Fruit fly (Drosophila melanogaster) ovary, adult (tissue): ENCODE data around the gene CG7514.

Source experiments
- CG17801 ChIP-seq: fragments of 200-800 bp; optimal IDR thresholded peaks from 2 replicates; lab custom pipeline; 2019; ENCODE audit warnings: missing biosample characterization, mild to moderate bottlenecking, missing genetic modification characterization, moderate library complexity; ENCODE audit not compliant: partially characterized antibody

The CG7514 gene

DNA sequence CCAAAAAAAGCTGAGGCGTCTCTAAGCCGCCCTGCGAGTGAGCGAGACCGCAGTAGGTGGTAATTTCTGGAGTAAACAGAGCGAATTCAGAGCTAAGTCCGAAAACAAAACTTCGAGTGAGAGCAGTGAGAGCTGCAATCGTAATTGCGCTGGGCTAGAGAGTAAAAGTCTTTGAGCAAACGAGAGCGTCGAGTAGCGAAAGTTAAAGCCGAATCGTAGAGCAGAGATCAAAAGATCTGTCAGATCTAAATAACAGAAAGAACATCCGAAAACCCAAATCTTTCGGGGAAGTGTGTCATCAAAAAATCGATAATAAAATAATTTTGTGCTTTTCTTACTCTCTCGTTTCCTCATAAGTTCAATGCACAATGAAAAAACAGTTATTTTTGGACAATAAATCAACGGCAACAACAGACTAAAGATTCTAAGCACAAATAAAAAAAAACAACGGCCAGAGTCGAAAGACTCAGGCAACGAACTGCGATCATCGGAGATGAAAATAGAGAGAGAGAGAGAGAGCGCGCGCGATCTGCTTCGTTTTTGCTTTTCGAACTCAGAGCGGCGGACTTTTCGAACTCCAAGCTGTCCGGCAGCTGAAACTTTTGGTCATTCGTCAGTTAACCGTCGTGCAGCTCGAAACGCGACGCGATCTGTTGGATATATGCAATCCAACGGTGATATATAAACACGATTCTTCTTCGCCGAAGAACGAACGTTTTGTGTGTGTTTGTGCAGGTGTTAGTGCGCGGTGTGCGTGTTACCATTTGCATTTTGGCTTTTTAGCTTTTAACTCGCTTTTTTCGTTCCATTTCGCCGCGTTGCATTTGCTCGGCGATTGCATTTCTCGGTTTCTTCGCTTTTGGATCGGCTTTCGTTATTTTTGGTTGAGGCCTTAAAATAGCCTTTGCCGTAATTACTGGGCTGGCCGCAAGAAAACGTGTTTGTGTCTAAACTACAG, 3.9 kb upstream of the CG7514 start, which contains the start of gene RhoGEF64C:
TSS of gene RhoGEF64C (plus strand) at position 607 of the 958 bp plus-strand sequence.
- TF ChIP-seq CG17801 (GFP tag; lab: Kevin White, UChicago) = no peak

DNA sequence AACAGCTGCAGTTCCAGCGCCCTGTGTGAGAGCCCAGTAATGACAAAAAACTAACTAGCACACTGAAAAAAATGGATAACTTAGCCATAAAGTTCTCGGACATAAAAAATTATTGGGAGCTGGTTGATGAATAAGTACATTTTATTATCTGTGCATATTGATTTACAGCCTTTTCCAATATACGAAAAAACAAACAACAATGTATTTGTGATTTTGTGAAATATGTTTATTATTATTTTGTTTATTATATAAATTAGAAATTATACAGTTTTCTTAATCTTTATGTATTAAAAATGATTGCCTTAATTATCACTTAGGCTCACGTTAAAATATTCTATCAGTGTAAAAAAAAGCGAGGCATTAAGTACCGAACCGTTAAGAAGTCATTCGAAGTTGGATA, 3.2 kb upstream of the CG7514 start:
- no peak for TF ChIP-seq CG17801 (GFP tag; lab: Kevin White, UChicago)

dm6 chr3L:4690698-4691097, 2.1 kb upstream of the CG7514 start:
- no peak for TF ChIP-seq CG17801 (GFP tag; lab: Kevin White, UChicago)

DNA sequence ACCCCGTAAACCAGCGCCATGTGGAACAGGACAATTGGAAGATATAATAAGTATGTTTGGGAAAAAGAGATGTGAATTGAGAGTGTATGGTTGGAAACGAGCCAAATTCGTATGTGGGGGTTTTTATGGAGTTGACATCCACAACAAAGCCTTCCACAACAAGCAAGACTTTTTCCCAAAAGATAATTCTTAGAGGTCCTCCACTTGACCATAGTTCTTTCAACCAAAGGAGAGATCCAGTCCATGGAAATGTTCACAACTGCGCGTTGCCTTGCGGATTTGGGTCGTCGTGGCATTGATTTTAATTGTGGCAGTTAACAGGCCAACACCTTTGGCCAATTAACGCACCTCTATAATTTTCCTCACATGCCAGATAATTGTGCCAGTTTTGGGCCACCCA, 1.4 kb upstream of the CG7514 start, which contains the start of gene CG18418:
TSS of gene CG18418 (minus strand) at position 101 of the 400 bp plus-strand sequence.
- TF ChIP-seq CG17801 (GFP tag; lab: Kevin White, UChicago) = no peak

DNA sequence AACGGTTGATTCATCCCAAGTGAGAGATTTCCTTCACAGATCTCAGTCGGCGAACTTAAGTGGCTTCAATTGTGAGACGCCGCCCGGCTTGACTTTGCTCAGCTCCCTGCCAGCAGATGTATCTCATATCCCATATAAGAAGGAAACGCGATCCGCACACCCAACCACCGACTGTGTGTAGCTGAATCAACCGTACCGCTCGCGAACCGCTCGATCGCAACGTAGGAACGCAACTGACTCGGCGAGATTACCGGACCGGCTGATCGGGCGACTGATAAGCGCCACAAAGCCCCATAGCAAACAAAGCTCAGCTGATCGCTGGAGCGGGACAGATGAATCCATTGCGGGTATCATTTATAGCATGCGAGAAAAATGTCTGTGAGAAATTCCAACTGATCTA, 1.4 kb downstream of the CG7514 start, which contains the start of gene axo:
TSS of gene axo (minus strand) at position 185 of the 400 bp plus-strand sequence.
- TF ChIP-seq CG17801 (GFP tag; lab: Kevin White, UChicago) = no peak

dm6 chr3L:4686609-4687008, 2.0 kb downstream of the CG7514 start:
- TF ChIP-seq CG17801 (GFP tag; lab: Kevin White, UChicago) = no peak

DNA sequence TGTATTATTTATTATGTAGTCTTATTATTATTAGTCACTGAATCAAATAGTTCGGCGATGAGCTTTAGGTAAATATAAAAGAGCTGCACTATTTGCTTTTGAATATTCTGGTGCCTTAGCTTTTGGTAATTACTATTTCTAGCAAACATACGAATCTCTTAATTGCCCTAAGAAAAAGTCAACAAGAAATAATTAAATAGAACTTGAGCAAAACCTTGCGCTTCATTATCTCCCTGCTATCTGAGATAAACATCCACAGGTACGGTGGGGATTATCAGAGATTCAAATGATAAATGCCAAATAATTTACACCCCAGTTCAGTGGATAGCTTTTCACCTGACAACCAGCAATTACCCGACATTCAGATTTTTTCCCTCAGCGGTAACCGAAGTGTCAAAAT, 2.5 kb downstream of the CG7514 start:
- TF ChIP-seq CG17801 (GFP tag; lab: Kevin White, UChicago) = no peak

DNA sequence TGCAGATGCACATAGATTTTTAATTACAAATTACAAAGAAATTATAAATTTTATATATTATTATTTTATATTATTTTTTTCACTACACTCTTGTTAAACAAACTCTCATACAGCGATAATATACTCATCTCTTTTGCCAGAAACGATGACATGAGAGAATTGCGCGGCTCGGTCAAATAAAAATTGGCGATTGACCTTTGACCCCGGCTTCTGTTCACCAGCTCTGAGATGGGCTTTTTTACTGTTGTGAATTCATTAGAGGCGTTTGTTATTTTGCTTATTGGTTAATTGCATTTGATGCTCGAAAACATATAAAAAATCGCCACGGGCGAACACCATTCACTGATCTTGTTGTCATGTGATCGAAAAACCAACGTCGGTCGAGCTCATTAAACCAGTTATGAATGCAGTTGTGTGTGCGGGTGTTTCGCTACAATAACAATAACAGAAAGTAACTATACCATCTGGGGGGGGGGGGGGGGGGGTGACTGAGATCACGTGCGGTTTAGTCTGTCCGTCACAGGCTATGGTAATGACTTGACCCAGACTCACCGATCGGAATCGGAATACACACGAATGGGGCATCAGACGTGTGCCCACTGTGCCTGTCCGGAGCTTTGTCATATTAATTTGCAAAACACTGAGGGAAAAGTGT, 3.8 kb downstream of the CG7514 start:
- no peak for TF ChIP-seq CG17801 (GFP tag; lab: Kevin White, UChicago)

dm6 chr3L:4679063-4679462, 9.5 kb downstream of the CG7514 start:
- no peak for TF ChIP-seq CG17801 (GFP tag; lab: Kevin White, UChicago)

dm6 chr3L:4677532-4677931, 11.0 kb downstream of the CG7514 start, which contains the start of gene CG34266:
TSS of gene CG34266 (plus strand) at chr3L:4677832.
- TF ChIP-seq CG17801 (GFP tag; lab: Kevin White, UChicago) = no peak

DNA sequence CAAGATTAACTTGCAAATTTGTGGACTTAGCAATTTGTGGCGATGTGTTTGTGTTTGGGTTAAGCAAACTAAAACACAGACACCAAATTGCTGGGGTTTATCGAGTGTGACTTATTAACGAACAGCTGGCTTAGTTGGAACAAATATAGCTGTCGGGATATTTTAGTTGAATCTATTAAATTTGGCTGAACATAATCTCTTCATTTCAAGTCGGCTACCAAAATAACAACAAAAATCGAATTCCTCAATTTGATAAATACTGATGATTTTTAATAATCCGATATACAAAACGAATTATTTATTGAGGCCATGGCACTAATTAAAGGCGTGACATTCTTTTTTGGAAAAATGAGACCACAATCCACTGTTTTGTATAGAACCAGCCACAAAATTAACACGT, 21.3 kb downstream of the CG7514 start, which contains the start of gene CG32236:
TSS of gene CG32236 (minus strand) at position 101 of the 400 bp plus-strand sequence.
- no peak for TF ChIP-seq CG17801 (GFP tag; lab: Kevin White, UChicago)

- no peak for TF ChIP-seq CG17801 (GFP tag; lab: Kevin White, UChicago)
These were observed 40.6 kb downstream of the CG7514 start, which contains the start of gene TTLL1B for dm6 chr3L:4647976-4648375. TSS of gene TTLL1B (plus strand) at chr3L:4648276.
